Fruit fly (Drosophila melanogaster) whole organism, wandering third instar larva: ENCODE results near the gene CG15412.

ENCODE experiments used
- CG32264 ChIP-seq: fragments of 200-800 bp; sonication (Bioruptor generic); optimal IDR thresholded peaks from 2 replicates; lab custom pipeline; 2016; ENCODE audit warnings: missing biosample characterization, missing genetic modification characterization
- CG9705 ChIP-seq: fragments of 200-800 bp; sonication (Bioruptor generic); optimal IDR thresholded peaks from 2 replicates; lab custom pipeline; 2018; ENCODE audit warnings: missing biosample characterization, mild to moderate bottlenecking, missing genetic modification characterization
- CrebA ChIP-seq: fragments of 200-800 bp; sonication (Bioruptor generic); optimal IDR thresholded peaks from 2 replicates; lab custom pipeline; 2016; ENCODE audit warnings: missing biosample characterization, mild to moderate bottlenecking, missing genetic modification characterization, borderline replicate concordance
- Dfd ChIP-seq: fragments of >200 bp; optimal IDR thresholded peaks from 2 replicates; lab custom pipeline; 2017; ENCODE audit warnings: missing biosample characterization, missing genetic modification characterization
- Dif ChIP-seq: fragments of 200-275, 200-300 bp; sonication (Bioruptor generic); optimal IDR thresholded peaks from 2 replicates; lab custom pipeline; 2018; ENCODE audit warnings: missing biosample characterization, missing genetic modification characterization; ENCODE audit not compliant: partially characterized antibody
- GATAd ChIP-seq: sonication (Bioruptor generic); optimal IDR thresholded peaks from 2 replicates; lab custom pipeline; 2016; ENCODE audit warnings: missing biosample characterization, missing genetic modification characterization
- Hnf4 ChIP-seq: fragments of 200-800 bp; sonication (Bioruptor generic); optimal IDR thresholded peaks from 2 replicates; lab custom pipeline; 2016; ENCODE audit warnings: missing biosample characterization, mild to moderate bottlenecking, missing genetic modification characterization
- Hr78 ChIP-seq: fragments of >200 bp; optimal IDR thresholded peaks from 2 replicates; lab custom pipeline; 2017; ENCODE audit warnings: missing biosample characterization, missing genetic modification characterization
- Myc ChIP-seq: fragments of >200 bp; optimal IDR thresholded peaks from 2 replicates; lab custom pipeline; 2017
- N ChIP-seq: fragments of >200 bp; optimal IDR thresholded peaks from 2 replicates; lab custom pipeline; 2018; ENCODE audit warnings: missing biosample characterization, missing external identifiers, missing genetic modification characterization
- OdsH ChIP-seq: fragments of 200-800 bp; sonication (Bioruptor generic); optimal IDR thresholded peaks from 2 replicates; lab custom pipeline; 2016; ENCODE audit warnings: missing biosample characterization, mild to moderate bottlenecking, missing genetic modification characterization
- Rel ChIP-seq, 2 experiments: fragments of 200-800 bp; sonication (Bioruptor generic) in 1 of 2; optimal IDR thresholded peaks; 2 replicates in 1 of 2; 3 replicates in 1 of 2; lab custom pipeline; 2016 to 2019; ENCODE audit warnings: mild to moderate bottlenecking in 2 of 2, missing biosample characterization in 2 of 2, missing genetic modification characterization in 2 of 2, moderate library complexity in 1 of 2
- Sp1 ChIP-seq: fragments of 200-800 bp; sonication (Bioruptor generic); optimal IDR thresholded peaks from 3 replicates; lab custom pipeline; 2019; ENCODE audit warnings: missing biosample characterization, mild to moderate bottlenecking, missing genetic modification characterization, moderate library complexity
- br ChIP-seq: fragments of 200-800 bp; sonication (Bioruptor generic); optimal IDR thresholded peaks from 2 replicates; lab custom pipeline; 2016; ENCODE audit warnings: missing biosample characterization, missing genetic modification characterization
- dl ChIP-seq, 2 experiments: fragments of 175-275, 200-275 bp in 1 of 2; fragments of 200-275 bp in 1 of 2; sonication (Bioruptor generic); optimal IDR thresholded peaks; lab custom pipeline; 2018; ENCODE audit warnings: mild to moderate bottlenecking in 2 of 2, missing biosample characterization in 2 of 2, missing genetic modification characterization in 2 of 2, moderate library complexity in 2 of 2; ENCODE audit not compliant: partially characterized antibody in 2 of 2, insufficient read depth in 1 of 2
- dmrt93B ChIP-seq: fragments of 200-800 bp; sonication (Bioruptor generic); optimal IDR thresholded peaks from 2 replicates; lab custom pipeline; 2018; ENCODE audit warnings: missing biosample characterization, mild to moderate bottlenecking, missing genetic modification characterization
- dsf ChIP-seq: sonication (Bioruptor generic); optimal IDR thresholded peaks from 2 replicates; lab custom pipeline; 2016; ENCODE audit warnings: missing biosample characterization, missing genetic modification characterization, borderline replicate concordance
- fru ChIP-seq: fragments of 200-800 bp; sonication (Bioruptor generic); optimal IDR thresholded peaks from 3 replicates; lab custom pipeline; 2016; ENCODE audit warnings: missing biosample characterization, mild to moderate bottlenecking, missing genetic modification characterization
- h ChIP-seq: fragments of 200-800 bp; sonication (Bioruptor generic); optimal IDR thresholded peaks from 3 replicates; lab custom pipeline; 2016; ENCODE audit warnings: missing biosample characterization, mild to moderate bottlenecking, missing genetic modification characterization
- jim ChIP-seq: fragments of 175-275, 200-325 bp; sonication (Bioruptor generic); optimal IDR thresholded peaks from 2 replicates; lab custom pipeline; 2016; ENCODE audit warnings: missing biosample characterization, mild to moderate bottlenecking, missing genetic modification characterization
- lola ChIP-seq: fragments of >200 bp; optimal IDR thresholded peaks from 2 replicates; lab custom pipeline; 2017; ENCODE audit warnings: missing biosample characterization, missing genetic modification characterization
- pan ChIP-seq: fragments of >200 bp; optimal IDR thresholded peaks from 2 replicates; lab custom pipeline; 2017
- psq ChIP-seq: fragments of 200-800 bp; sonication (Bioruptor generic); optimal IDR thresholded peaks from 3 replicates; lab custom pipeline; 2017; ENCODE audit warnings: missing biosample characterization, mild to moderate bottlenecking, missing genetic modification characterization, moderate library complexity
- rgr ChIP-seq: fragments of 200-800 bp; sonication (Bioruptor generic); optimal IDR thresholded peaks from 3 replicates; lab custom pipeline; 2016; ENCODE audit warnings: missing biosample characterization, mild to moderate bottlenecking, missing genetic modification characterization
- sage ChIP-seq: fragments of 200-800 bp; sonication (Bioruptor generic); optimal IDR thresholded peaks from 2 replicates; lab custom pipeline; 2016; ENCODE audit warnings: missing biosample characterization, mild to moderate bottlenecking, missing genetic modification characterization
- sv ChIP-seq: fragments of 200-800 bp; sonication (Bioruptor generic); optimal IDR thresholded peaks from 3 replicates; lab custom pipeline; 2016; ENCODE audit warnings: missing biosample characterization, missing genetic modification characterization
- usp ChIP-seq: fragments of >200 bp; optimal IDR thresholded peaks from 2 replicates; lab custom pipeline; 2017; ENCODE audit warnings: missing biosample characterization, missing genetic modification characterization
- woc ChIP-seq: sonication (Bioruptor generic); optimal IDR thresholded peaks from 2 replicates; lab custom pipeline; 2016; ENCODE audit warnings: missing biosample characterization, mild to moderate bottlenecking, missing genetic modification characterization

The CG15412 gene

dm6 chr2L:3368425-3368824 lies 7.1 kb downstream of the CG15412 start:
- TF ChIP-seq dsf (no peak), GATAd (GFP tag; lab: Kevin White, UChicago) (no peak)

- no peak for TF ChIP-seq dl (GFP tag; optimal IDR thresholded peaks at IDR 0.05; lab: Kevin White, UChicago; ENCODE audit: insufficient read depth in 1 of 2, partially characterized antibody in 2 of 2)
- TF ChIP-seq h (GFP tag; lab: Kevin White, UChicago): peak; percentile 35
- TF ChIP-seq Rel (GFP tag; optimal IDR thresholded peaks at IDR 0.05; lab: Kevin White, UChicago): no peak
- peak; percentile 1 for TF ChIP-seq Rel (tag; optimal IDR thresholded peaks at IDR 0.05; lab: Kevin White, UChicago)
Measured at dm6 chr2L:3366043-3366679, 9.3 kb downstream of the CG15412 start.

- TF ChIP-seq rgr (GFP tag; lab: Kevin White, UChicago): no peak
Measured at dm6 chr2L:3361821-3362220, 13.7 kb downstream of the CG15412 start.

dm6 chr2L:3356790-3357696 lies 18.5 kb downstream of the CG15412 start, which contains the start of gene CG8838:
Gene CG8838, plus strand, starts transcription at chr2L:3357646.
- TF ChIP-seq sage (GFP tag; lab: Kevin White, UChicago): peak; percentile 26
- no peak for TF ChIP-seq usp (GFP tag; lab: Kevin White, UChicago)
- peak; percentile 53 for TF ChIP-seq Myc (lab: Kevin White, UChicago)
- TF ChIP-seq Rel (GFP tag; optimal IDR thresholded peaks at IDR 0.05; lab: Kevin White, UChicago): no peak
- TF ChIP-seq Rel (tag; optimal IDR thresholded peaks at IDR 0.05; lab: Kevin White, UChicago): peak; percentile 64
- TF ChIP-seq CrebA (GFP tag; lab: Kevin White, UChicago): peak; percentile 35
- no peak for TF ChIP-seq h (GFP tag; lab: Kevin White, UChicago)

dm6 chr2L:3356193-3356645 lies 19.3 kb downstream of the CG15412 start:
- TF ChIP-seq Dif (GFP tag; lab: Kevin White, UChicago) (no peak), woc (GFP tag; lab: Kevin White, UChicago) (no peak), GATAd (GFP tag; lab: Kevin White, UChicago) (no peak), Dfd (GFP tag; lab: Kevin White, UChicago) (no peak), usp (GFP tag; lab: Kevin White, UChicago) (no peak), sv (no peak), Hr78 (no peak), rgr (GFP tag; lab: Kevin White, UChicago) (peak; percentile 23), Rel (GFP tag; optimal IDR thresholded peaks at IDR 0.05; lab: Kevin White, UChicago) (peak; percentile 9), Rel (tag; optimal IDR thresholded peaks at IDR 0.05; lab: Kevin White, UChicago) (no peak), fru (no peak), CG9705 (GFP tag; lab: Kevin White, UChicago) (no peak), Hnf4 (GFP tag; lab: Kevin White, UChicago) (peak; percentile 41), CG32264 (peak; percentile 7), OdsH (GFP tag; lab: Kevin White, UChicago) (no peak), psq (no peak), Sp1 (GFP tag; lab: Kevin White, UChicago) (peak; percentile 25), dl (GFP tag; optimal IDR thresholded peaks at IDR 0.05; lab: Kevin White, UChicago; ENCODE audit: insufficient read depth in 1 of 2, partially characterized antibody in 2 of 2) (no peak), N (GFP tag; lab: Kevin White, UChicago) (no peak), dmrt93B (GFP tag; lab: Kevin White, UChicago) (no peak), Myc (lab: Kevin White, UChicago) (no peak), pan (lab: Kevin White, UChicago) (no peak), br (GFP tag; lab: Kevin White, UChicago) (no peak), lola (GFP tag; lab: Kevin White, UChicago) (no peak), jim (GFP tag; lab: Kevin White, UChicago) (no peak)
